Worm (Caenorhabditis elegans) whole organism, L4 larva: ENCODE results near the gene nars-2.

Source experiments
- F49E8.2 ChIP-seq: sonication (generic microtip); optimal IDR thresholded peaks from 2 replicates; lab custom pipeline; 2016; ENCODE audit warnings: missing compliant biosample characterization, mild to moderate bottlenecking, missing genetic modification characterization, borderline replicate concordance
- Y5F2A.4 ChIP-seq: fragments of 200-800 bp; sonication (Bioruptor generic); optimal IDR thresholded peaks from 2 replicates; lab custom pipeline; 2018; ENCODE audit warnings: mild to moderate bottlenecking, missing genetic modification characterization, missing compliant biosample characterization
- madf-5 ChIP-seq, 2 experiments: fragments of 200-800 bp; sonication (Bioruptor generic); IDR thresholded peaks; 2 replicates each; pipeline ENCODE4 v1.3.6; 2022; ENCODE audit warnings: missing compliant biosample characterization in 2 of 2, missing genetic modification characterization in 2 of 2
- skn-1 ChIP-seq: fragments of 150-350 bp; optimal IDR thresholded peaks from 2 replicates; lab custom pipeline; 2014; ENCODE audit warnings: missing biosample characterization, missing genetic modification characterization
- zip-2 ChIP-seq: fragments of 150-350 bp; optimal IDR thresholded peaks from 2 replicates; lab custom pipeline; 2014; ENCODE audit warnings: missing biosample characterization, missing genetic modification characterization

DNA sequence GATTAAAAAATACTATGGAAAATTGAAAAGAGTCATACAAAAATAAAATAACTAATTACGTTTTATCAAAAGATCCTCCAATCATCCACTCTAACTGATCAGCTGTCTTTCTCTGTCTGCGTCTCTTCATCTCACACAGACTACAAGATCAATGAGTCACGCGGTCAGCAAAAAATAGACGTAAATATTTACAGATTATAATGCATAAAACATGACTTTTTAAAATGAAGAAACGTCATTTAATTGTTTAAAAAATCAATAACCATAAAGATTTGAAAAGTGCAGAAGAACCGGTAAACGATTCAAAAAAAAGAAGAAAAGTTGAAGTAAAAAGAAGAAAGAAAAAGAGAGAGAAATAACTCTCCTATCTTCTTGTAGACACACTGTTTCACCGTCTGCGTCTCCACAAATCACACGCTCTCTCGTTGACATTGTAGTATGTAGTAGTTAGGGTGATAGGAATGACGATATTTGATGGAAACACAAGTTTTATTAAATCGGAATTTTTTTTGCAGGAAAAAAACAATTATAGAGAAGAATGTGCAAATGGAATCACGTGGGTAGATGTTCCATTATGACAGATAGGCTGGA is 55.7 kb downstream of the nars-2 start:
- TF ChIP-seq Y5F2A.4 (GFP tag; lab: Kevin White, UChicago) (no peak), F49E8.2 (tag; lab: Kevin White, UChicago) (no peak), zip-2 (tag; lab: Kevin White, UChicago) (no peak), madf-5 (GFP tag; IDR thresholded peaks at IDR 0.05; lab: Robert Waterston, UW) (no peak), skn-1 (tag; lab: Kevin White, UChicago) (no peak)
